Fruit fly (Drosophila melanogaster): ENCODE data around the gene Ndc80.

- no peak for TF ChIP-seq Jra (GFP tag; optimal IDR thresholded peaks at IDR 0.05)
- TF ChIP-seq Hr78 (GFP tag; optimal IDR thresholded peaks at IDR 0.05), result no peak
- peak; percentile 25 for TF ChIP-seq psq (GFP tag; optimal IDR thresholded peaks at IDR 0.05)
- TF ChIP-seq pan (optimal IDR thresholded peaks at IDR 0.05), result no peak
- TF ChIP-seq Myc (optimal IDR thresholded peaks at IDR 0.05), result no peak
- TF ChIP-seq ey (GFP tag; optimal IDR thresholded peaks at IDR 0.05), result peak; percentile 38
- TF ChIP-seq Hnf4 (GFP tag; optimal IDR thresholded peaks at IDR 0.05), result peak; percentile 22
These were observed 43.7 kb downstream of the Ndc80 start for dm6 chrX:13568127-13568526.

Data from whole organism, wandering third instar larva.